Fruit fly (Drosophila melanogaster) whole organism, embryonic: ENCODE results near the gene CG11986.

Experiments used
- Asciz ChIP-seq: fragments of 200-800 bp; sonication (Bioruptor generic); optimal IDR thresholded peaks from 2 replicates; lab custom pipeline; 2017; ENCODE audit warnings: missing biosample characterization, mild to moderate bottlenecking, missing genetic modification characterization, missing genetic modification reagents
- CG10431 ChIP-seq: fragments of 200-800 bp; sonication (Bioruptor generic); optimal IDR thresholded peaks from 3 replicates; lab custom pipeline; 2018; ENCODE audit warnings: missing biosample characterization, mild to moderate bottlenecking, missing genetic modification characterization
- CG11456 ChIP-seq: fragments of 200-800 bp; sonication (Bioruptor generic); IDR thresholded peaks from 3 replicates; pipeline ENCODE4 v1.3.6; 2022; ENCODE audit warnings: missing biosample characterization, missing genetic modification characterization
- CG12219 ChIP-seq: fragments of 200-800 bp; sonication (Bioruptor generic); optimal IDR thresholded peaks from 3 replicates; lab custom pipeline; 2018; ENCODE audit warnings: missing biosample characterization, mild to moderate bottlenecking, missing genetic modification characterization
- CG12744 ChIP-seq: fragments of 200-800 bp; sonication (Bioruptor generic); optimal IDR thresholded peaks from 2 replicates; lab custom pipeline; 2016; ENCODE audit warnings: missing biosample characterization, missing genetic modification characterization
- CG12942 ChIP-seq: fragments of 200-800 bp; sonication (Bioruptor generic); optimal IDR thresholded peaks from 3 replicates; lab custom pipeline; 2016; ENCODE audit warnings: missing biosample characterization, missing genetic modification characterization
- CG13894 ChIP-seq: fragments of 200-800 bp; sonication (Bioruptor generic); optimal IDR thresholded peaks from 3 replicates; lab custom pipeline; 2018; ENCODE audit warnings: missing biosample characterization, mild to moderate bottlenecking, missing genetic modification characterization, moderate library complexity
- CG14441 ChIP-seq: fragments of 200-800 bp; sonication (Bioruptor generic); IDR thresholded peaks from 2 replicates; pipeline ENCODE4 v1.3.6; 2022; ENCODE audit warnings: missing biosample characterization, missing genetic modification characterization
- CG1647 ChIP-seq: fragments of 200-800 bp; sonication (Bioruptor generic); optimal IDR thresholded peaks from 3 replicates; lab custom pipeline; 2016; ENCODE audit warnings: missing biosample characterization, missing genetic modification characterization
- CG16815 ChIP-seq: fragments of 200-800 bp; sonication (Bioruptor generic); optimal IDR thresholded peaks from 3 replicates; lab custom pipeline; 2017; ENCODE audit warnings: missing biosample characterization, mild to moderate bottlenecking, missing genetic modification characterization
- CG2199 ChIP-seq: fragments of 200-800 bp; sonication (Bioruptor generic); IDR thresholded peaks from 3 replicates; pipeline ENCODE4 v1.3.6; 2022; ENCODE audit warnings: missing biosample characterization, missing genetic modification characterization
- CG2678 ChIP-seq: fragments of 200-800 bp; sonication (Bioruptor generic); optimal IDR thresholded peaks from 3 replicates; lab custom pipeline; 2019; ENCODE audit warnings: missing biosample characterization, mild to moderate bottlenecking, missing genetic modification characterization, moderate library complexity
- CG34422 ChIP-seq: fragments of 200-800 bp; sonication (Bioruptor generic); IDR thresholded peaks from 3 replicates; pipeline ENCODE4 v1.3.6; 2022; ENCODE audit warnings: missing biosample characterization, missing genetic modification characterization
- CG3995 ChIP-seq: fragments of 200-800 bp; sonication (Bioruptor generic); optimal IDR thresholded peaks from 3 replicates; lab custom pipeline; 2016; ENCODE audit warnings: missing biosample characterization, missing genetic modification characterization
- CG4820 ChIP-seq: fragments of 200-800 bp; sonication (Bioruptor generic); optimal IDR thresholded peaks from 3 replicates; lab custom pipeline; 2016; ENCODE audit warnings: missing biosample characterization, missing genetic modification characterization
- CG6254 ChIP-seq: fragments of 200-800 bp; sonication (Bioruptor generic); optimal IDR thresholded peaks from 3 replicates; lab custom pipeline; 2017; ENCODE audit warnings: mild to moderate bottlenecking, missing biosample characterization, missing genetic modification reagents, missing genetic modification characterization
- CG6683 ChIP-seq: fragments of 200-800 bp; sonication (Bioruptor generic); optimal IDR thresholded peaks from 2 replicates; lab custom pipeline; 2017; ENCODE audit warnings: missing biosample characterization, mild to moderate bottlenecking, missing genetic modification characterization, missing genetic modification reagents
- CG6765 ChIP-seq: fragments of 200-800 bp; sonication (Bioruptor generic); optimal IDR thresholded peaks from 3 replicates; lab custom pipeline; 2017; ENCODE audit warnings: missing biosample characterization, mild to moderate bottlenecking, missing genetic modification characterization
- CG7372 ChIP-seq: fragments of 200-800 bp; sonication (Bioruptor generic); IDR thresholded peaks from 2 replicates; pipeline ENCODE4 v1.3.6; 2022; ENCODE audit warnings: missing biosample characterization, missing genetic modification characterization
- CG9215 ChIP-seq: fragments of 200-800 bp; sonication (Bioruptor generic); IDR thresholded peaks from 2 replicates; pipeline ENCODE4 v1.3.6; 2022; ENCODE audit warnings: missing biosample characterization, missing genetic modification characterization
- CTCF ChIP-seq: fragments of 200-800 bp; sonication (Bioruptor generic); optimal IDR thresholded peaks from 2 replicates; lab custom pipeline; 2017; ENCODE audit warnings: missing biosample characterization, mild to moderate bottlenecking, missing genetic modification characterization, moderate library complexity
- D ChIP-seq, 2 experiments: fragments of 200-800 bp in 1 of 2; fragments of >200 bp in 1 of 2; sonication (Bioruptor generic) in 1 of 2; optimal IDR thresholded peaks; 2 replicates in 1 of 2; 3 replicates in 1 of 2; lab custom pipeline; 2017; ENCODE audit warnings: mild to moderate bottlenecking in 1 of 2, missing biosample characterization in 1 of 2, missing genetic modification characterization in 1 of 2, missing genetic modification reagents in 1 of 2
- ERR ChIP-seq: fragments of 200-800 bp; sonication (Bioruptor generic); optimal IDR thresholded peaks from 2 replicates; lab custom pipeline; 2016; ENCODE audit warnings: missing biosample characterization, missing genetic modification characterization
- Eip74EF ChIP-seq, 2 experiments: fragments of 200-800 bp in 1 of 2; fragments of >200 bp in 1 of 2; sonication (Bioruptor generic) in 1 of 2; optimal IDR thresholded peaks; 2 replicates each; lab custom pipeline; 2017 to 2019; ENCODE audit warnings: missing biosample characterization in 2 of 2, missing genetic modification characterization in 2 of 2, mild to moderate bottlenecking in 1 of 2, moderate library complexity in 1 of 2
- HLH4C ChIP-seq: fragments of 200-800 bp; sonication (Bioruptor generic); IDR thresholded peaks from 3 replicates; pipeline ENCODE4 v1.3.6; 2022; ENCODE audit warnings: missing biosample characterization, missing genetic modification characterization; ENCODE audit not compliant: partially characterized antibody
- HLHmδ ChIP-seq: fragments of 200-800 bp; sonication (Bioruptor generic); optimal IDR thresholded peaks from 2 replicates; lab custom pipeline; 2018; ENCODE audit warnings: missing biosample characterization, mild to moderate bottlenecking, missing genetic modification characterization, moderate library complexity
- Kr ChIP-seq: fragments of 200-800 bp; sonication (Bioruptor generic); optimal IDR thresholded peaks from 2 replicates; lab custom pipeline; 2017; ENCODE audit warnings: missing biosample characterization, mild to moderate bottlenecking, missing genetic modification characterization
- NFAT ChIP-seq: fragments of 200-800 bp; sonication (Bioruptor generic); IDR thresholded peaks from 2 replicates; pipeline ENCODE4 v1.3.6; 2022; ENCODE audit warnings: missing biosample characterization, missing genetic modification characterization
- Sry-δ ChIP-seq: fragments of 200-800 bp; sonication (Bioruptor generic); optimal IDR thresholded peaks from 2 replicates; lab custom pipeline; 2016; ENCODE audit warnings: missing biosample characterization, missing genetic modification characterization
- Tbp ChIP-seq: fragments of >200 bp; optimal IDR thresholded peaks from 2 replicates; lab custom pipeline; 2018; ENCODE audit warnings: missing biosample characterization, missing genetic modification characterization
- Xbp1 ChIP-seq: fragments of 200-800 bp; sonication (Bioruptor generic); optimal IDR thresholded peaks from 3 replicates; lab custom pipeline; 2016; ENCODE audit warnings: missing biosample characterization, mild to moderate bottlenecking, missing genetic modification characterization
- YL-1 ChIP-seq: fragments of 200-800 bp; sonication (Bioruptor generic); optimal IDR thresholded peaks from 3 replicates; lab custom pipeline; 2017; ENCODE audit warnings: missing biosample characterization, mild to moderate bottlenecking, missing genetic modification characterization
- aop ChIP-seq: fragments of 200-800 bp; sonication (Bioruptor generic); IDR thresholded peaks from 2 replicates; pipeline ENCODE4 v1.3.6; 2022; ENCODE audit warnings: missing biosample characterization, missing genetic modification characterization
- ase ChIP-seq: fragments of 200-800 bp; sonication (Bioruptor generic); IDR thresholded peaks from 3 replicates; pipeline ENCODE4 v1.3.6; 2022; ENCODE audit warnings: missing biosample characterization, missing genetic modification characterization
- bbx ChIP-seq: fragments of 200-800 bp; sonication (Bioruptor generic); IDR thresholded peaks from 2 replicates; pipeline ENCODE4 v1.3.6; 2022; ENCODE audit warnings: missing biosample characterization, missing genetic modification characterization; ENCODE audit not compliant: partially characterized antibody
- chm ChIP-seq: fragments of 200-800 bp; sonication (Bioruptor generic); IDR thresholded peaks from 2 replicates; pipeline ENCODE4 v1.3.6; 2022; ENCODE audit warnings: missing biosample characterization, missing genetic modification characterization
- dpn ChIP-seq, 2 experiments: fragments of 200-800 bp; sonication (Bioruptor generic); optimal IDR thresholded peaks; 3 replicates each; lab custom pipeline; 2016; ENCODE audit warnings: missing biosample characterization in 2 of 2, missing genetic modification characterization in 2 of 2
- dysf ChIP-seq: fragments of 200-800 bp; sonication (Bioruptor generic); IDR thresholded peaks from 3 replicates; pipeline ENCODE4 v1.3.6; 2022; ENCODE audit warnings: missing biosample characterization, missing genetic modification characterization
- esg ChIP-seq: fragments of 200-800 bp; sonication (Bioruptor generic); conservative IDR thresholded peaks from 2 replicates; pipeline ENCODE4 v1.3.6; 2022; ENCODE audit warnings: missing biosample characterization, missing genetic modification characterization
- gt ChIP-seq: fragments of 200-800 bp; sonication (Bioruptor generic); IDR thresholded peaks from 2 replicates; pipeline ENCODE4 v1.3.6; 2022; ENCODE audit warnings: missing biosample characterization, missing genetic modification characterization
- jumu ChIP-seq: fragments of 200-800 bp; sonication (Bioruptor generic); optimal IDR thresholded peaks from 3 replicates; lab custom pipeline; 2016; ENCODE audit warnings: missing biosample characterization, missing genetic modification characterization
- lmd ChIP-seq: fragments of 200-800 bp; sonication (Bioruptor generic); IDR thresholded peaks from 2 replicates; pipeline ENCODE4 v1.3.6; 2022; ENCODE audit warnings: missing biosample characterization, missing genetic modification characterization
- pho ChIP-seq: fragments of 200-800 bp; sonication (Bioruptor generic); optimal IDR thresholded peaks from 2 replicates; lab custom pipeline; 2016; ENCODE audit warnings: missing biosample characterization, missing genetic modification characterization
- sima ChIP-seq: fragments of 200-800 bp; sonication (Bioruptor generic); optimal IDR thresholded peaks from 2 replicates; lab custom pipeline; 2016; ENCODE audit warnings: missing biosample characterization, missing genetic modification characterization
- sug ChIP-seq: fragments of 200-800 bp; optimal IDR thresholded peaks from 2 replicates; lab custom pipeline; 2019; ENCODE audit warnings: missing biosample characterization, mild to moderate bottlenecking, missing genetic modification characterization, moderate library complexity
- tap ChIP-seq: fragments of 200-800 bp; optimal IDR thresholded peaks from 3 replicates; lab custom pipeline; 2019; ENCODE audit warnings: missing biosample characterization, mild to moderate bottlenecking, missing genetic modification characterization, moderate library complexity
- tin ChIP-seq: fragments of 200-800 bp; sonication (Bioruptor generic); optimal IDR thresholded peaks from 3 replicates; lab custom pipeline; 2016; ENCODE audit warnings: missing biosample characterization, missing genetic modification characterization
- unc-4 ChIP-seq: fragments of 200-800 bp; sonication (Bioruptor generic); IDR thresholded peaks from 2 replicates; pipeline ENCODE4 v1.3.6; 2022; ENCODE audit warnings: missing biosample characterization, missing genetic modification characterization; ENCODE audit not compliant: partially characterized antibody
- vfl ChIP-seq: fragments of 200-800 bp; sonication (Bioruptor generic); optimal IDR thresholded peaks from 2 replicates; lab custom pipeline; 2016; ENCODE audit warnings: missing biosample characterization, missing genetic modification characterization
- wdn ChIP-seq: fragments of 200-800 bp; sonication (Bioruptor generic); IDR thresholded peaks from 2 replicates; pipeline ENCODE4 v1.3.6; 2022; ENCODE audit warnings: missing biosample characterization, missing genetic modification characterization

Gene CG11986

dm6 chr3R:9031797-9032418 lies 16.7 kb downstream of the CG11986 start (continued):
- TF ChIP-seq D (optimal IDR thresholded peaks at IDR 0.05; lab: Kevin White, UChicago) (peak; percentile 7), D (GFP tag; optimal IDR thresholded peaks at IDR 0.05; lab: Kevin White, UChicago) (peak; percentile 83), CG6683 (GFP tag; lab: Kevin White, UChicago) (peak; percentile 73), CG9215 (GFP tag; lab: Robert Waterston, UW) (peak; percentile 79), Sry-δ (GFP tag; lab: Kevin White, UChicago) (peak; percentile 49), vfl (peak; percentile 80), CTCF (peak; percentile 40), CG6254 (GFP tag; lab: Kevin White, UChicago) (peak; percentile 82), CG12942 (GFP tag; lab: Kevin White, UChicago) (peak; percentile 80), CG16815 (GFP tag; lab: Kevin White, UChicago) (peak; percentile 57), NFAT (GFP tag; lab: Robert Waterston, UW) (peak; percentile 84), CG3995 (GFP tag; lab: Kevin White, UChicago) (peak; percentile 47), ase (GFP tag; lab: Robert Waterston, UW) (peak; percentile 89), sima (peak; percentile 8), Xbp1 (peak; percentile 86), ERR (GFP tag; lab: Kevin White, UChicago) (peak; percentile 75), wdn (GFP tag; lab: Robert Waterston, UW) (peak; percentile 84; the same call in 1 of the 2 replicates), tin (GFP tag; lab: Kevin White, UChicago) (peak; percentile 86), Tbp (GFP tag; lab: Kevin White, UChicago) (no peak), CG14441 (GFP tag; lab: Robert Waterston, UW) (peak; percentile 91), HLH4C (GFP tag; lab: Robert Waterston, UW) (no peak), esg (GFP tag; lab: Robert Waterston, UW) (peak; percentile 92), CG2678 (tag; lab: Kevin White, UChicago) (peak; percentile 87), bbx (GFP tag; lab: Robert Waterston, UW) (no peak), sug (tag; lab: Kevin White, UChicago) (peak; percentile 36), CG34422 (GFP tag; lab: Robert Waterston, UW) (peak; percentile 91), dpn (GFP tag; optimal IDR thresholded peaks at IDR 0.05; lab: Kevin White, UChicago) (peak; percentile 78 to 89), CG13894 (peak; percentile 61), Eip74EF (GFP tag; optimal IDR thresholded peaks at IDR 0.05; lab: Kevin White, UChicago) (peak in 1 of 2 experiments; percentile 68), CG12744 (peak; percentile 44), HLHmδ (GFP tag; lab: Kevin White, UChicago) (no peak), chm (GFP tag; lab: Robert Waterston, UW) (peak; percentile 88), pho (GFP tag; lab: Kevin White, UChicago) (peak; percentile 85), aop (GFP tag; lab: Robert Waterston, UW) (peak; percentile 62; the same call in 1 of the 2 replicates), unc-4 (GFP tag; lab: Robert Waterston, UW) (no peak), CG2199 (GFP tag; lab: Robert Waterston, UW) (peak; percentile 77; the same call in 1 of the 3 replicates), CG11456 (peak; percentile 91), Kr (GFP tag; lab: Kevin White, UChicago) (peak; percentile 20), CG10431 (GFP tag; lab: Kevin White, UChicago) (no peak), CG7372 (GFP tag; lab: Robert Waterston, UW) (peak; percentile 88), CG6765 (peak; percentile 46), tap (tag; lab: Kevin White, UChicago) (peak; percentile 88), YL-1 (peak; percentile 16), CG4820 (GFP tag; lab: Kevin White, UChicago) (peak; percentile 83), CG12219 (GFP tag; lab: Kevin White, UChicago) (peak; percentile 86), lmd (GFP tag; lab: Robert Waterston, UW) (peak; percentile 89), Asciz (GFP tag; lab: Kevin White, UChicago) (peak; percentile 87), jumu (peak; percentile 72), gt (GFP tag; lab: Robert Waterston, UW) (peak; percentile 77), dysf (peak; percentile 93), CG1647 (GFP tag; lab: Kevin White, UChicago) (peak; percentile 88)
